Fruit fly (Drosophila melanogaster): ENCODE data around the gene CG14309.
A peak's percentile ranks its signal among the peaks of the same experiment; 100 is the strongest.

The CG14309 gene

DNA sequence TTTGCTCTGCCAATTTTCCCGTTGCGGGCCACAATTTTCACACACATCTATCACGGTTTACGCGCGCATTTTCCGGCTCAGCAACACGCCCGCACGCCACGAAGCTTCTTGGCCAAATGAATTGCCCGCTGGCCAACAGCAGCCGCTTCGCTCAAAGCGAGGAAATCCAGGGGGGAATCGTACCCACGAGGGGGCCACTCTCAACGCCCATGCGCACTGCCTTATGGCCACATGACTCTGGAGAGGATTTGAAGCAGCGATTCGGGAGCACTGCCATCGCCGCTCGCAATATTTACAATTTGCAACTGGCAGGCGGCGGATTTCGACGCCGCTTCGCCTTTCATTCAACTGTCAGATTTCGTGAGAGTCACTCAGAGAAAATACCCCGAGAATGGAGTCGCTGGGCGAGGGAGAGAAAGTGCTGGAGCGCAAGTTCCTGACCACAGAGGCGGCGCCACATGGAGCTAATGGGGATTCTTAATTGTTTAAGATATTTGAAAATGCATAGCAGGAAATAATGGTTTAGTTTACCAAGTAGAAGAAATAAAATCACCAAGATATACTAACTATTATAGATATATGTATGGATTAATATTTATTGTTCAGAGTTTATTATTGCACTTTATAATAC, 24.1 kb downstream of the CG14309 start, which contains the start of gene CG15803:
TSS of gene CG15803 (minus strand) at position 99 of the 631 bp plus-strand sequence.
- peak; percentile 36 for TF ChIP-seq achi (GFP tag; optimal IDR thresholded peaks at IDR 0.05)
- TF ChIP-seq Sox102F (GFP tag; optimal IDR thresholded peaks at IDR 0.05): no peak
- TF ChIP-seq topi (GFP tag; optimal IDR thresholded peaks at IDR 0.05): no peak
- no peak for TF ChIP-seq net (GFP tag; optimal IDR thresholded peaks at IDR 0.05)
- TF ChIP-seq spab (GFP tag; optimal IDR thresholded peaks at IDR 0.05): no peak
- no peak for TF ChIP-seq esn (GFP tag; optimal IDR thresholded peaks at IDR 0.05)
- no peak for TF ChIP-seq lz (GFP tag; optimal IDR thresholded peaks at IDR 0.05)
- no peak for TF ChIP-seq Eip75B (GFP tag; optimal IDR thresholded peaks at IDR 0.05)
- TF ChIP-seq CG32006 (GFP tag; optimal IDR thresholded peaks at IDR 0.05): peak; percentile 9
- TF ChIP-seq CG31627 (GFP tag; optimal IDR thresholded peaks at IDR 0.05): no peak
- TF ChIP-seq CG8319 (GFP tag; optimal IDR thresholded peaks at IDR 0.05): no peak
- peak; percentile 32 for TF ChIP-seq svp (GFP tag)
- TF ChIP-seq Eip78C (GFP tag): peak; percentile 65
- TF ChIP-seq eg (GFP tag; IDR thresholded peaks at IDR 0.05): 0 out of 3 replicates have a peak, but pooled peaks have one; percentile 29
- TF ChIP-seq Sox15 (GFP tag; optimal IDR thresholded peaks at IDR 0.05): no peak
- TF ChIP-seq Ets21C (GFP tag; optimal IDR thresholded peaks at IDR 0.05): no peak
- TF ChIP-seq CG6163 (GFP tag; IDR thresholded peaks at IDR 0.05): no peak

DNA sequence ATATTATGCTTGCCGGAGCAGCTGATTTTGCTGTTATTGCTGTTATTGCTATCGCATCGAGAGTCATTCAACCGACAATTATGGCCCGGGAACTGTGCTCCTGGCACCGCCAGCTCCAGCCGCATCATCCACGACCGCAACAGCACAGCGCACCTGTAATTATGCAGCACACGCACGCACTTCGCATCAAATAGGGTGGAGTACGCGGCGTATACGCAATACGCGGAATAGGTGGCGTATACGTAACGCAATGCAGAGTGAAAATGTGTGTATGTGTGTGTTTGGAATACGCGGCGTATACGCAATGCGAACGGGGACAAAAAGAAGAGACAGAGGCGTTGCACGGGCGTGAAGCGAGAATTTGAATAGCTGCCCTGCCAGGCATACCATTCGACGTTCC, 29.1 kb downstream of the CG14309 start:
- TF ChIP-seq CG1621 (tag; optimal IDR thresholded peaks at IDR 0.05) (no peak), cyc (GFP tag; optimal IDR thresholded peaks at IDR 0.05) (no peak), CG10631 (GFP tag; optimal IDR thresholded peaks at IDR 0.05) (no peak), CG6854 (GFP tag; optimal IDR thresholded peaks at IDR 0.05) (no peak), CG8319 (GFP tag; optimal IDR thresholded peaks at IDR 0.05) (no peak)

DNA sequence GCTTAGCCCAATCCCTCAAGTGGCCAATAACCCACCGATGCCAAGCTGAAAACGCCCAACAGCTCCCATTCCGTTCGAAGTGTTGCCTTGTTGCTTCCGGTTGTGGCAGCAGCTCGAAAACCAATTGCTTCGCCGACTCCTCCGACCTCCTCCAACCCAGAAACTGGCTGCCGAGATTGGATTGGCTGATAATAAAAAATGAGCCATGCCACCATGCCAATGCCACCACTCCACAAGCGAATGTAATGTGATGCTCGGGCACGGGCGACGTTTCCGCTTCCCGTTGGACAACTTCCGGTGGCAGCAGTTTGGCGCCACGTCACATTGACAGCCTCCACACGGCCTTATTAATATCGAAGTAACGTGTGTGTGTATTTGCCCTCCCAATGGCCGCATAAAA, 46.4 kb downstream of the CG14309 start:
- TF ChIP-seq Sox14 (GFP tag; optimal IDR thresholded peaks at IDR 0.05): no peak
- no peak for TF ChIP-seq fd85E (GFP tag; optimal IDR thresholded peaks at IDR 0.05)
- TF ChIP-seq pdm3 (GFP tag; optimal IDR thresholded peaks at IDR 0.05): no peak
- TF ChIP-seq CG7368 (GFP tag; optimal IDR thresholded peaks at IDR 0.05): no peak
- TF ChIP-seq CG3919 (GFP tag; optimal IDR thresholded peaks at IDR 0.05): no peak
- TF ChIP-seq CG10631 (GFP tag; optimal IDR thresholded peaks at IDR 0.05): no peak
- no peak for TF ChIP-seq CG1621 (tag; optimal IDR thresholded peaks at IDR 0.05)
- no peak for TF ChIP-seq esn (GFP tag; optimal IDR thresholded peaks at IDR 0.05)
- TF ChIP-seq CG16779 (tag; optimal IDR thresholded peaks at IDR 0.05): no peak
- TF ChIP-seq Ets96B (tag; optimal IDR thresholded peaks at IDR 0.05): no peak
- no peak for TF ChIP-seq CG6163 (GFP tag; IDR thresholded peaks at IDR 0.05)

Data from whole organism, prepupa.